Worm (Caenorhabditis elegans): Measurements from ENCODE around the gene cyp-13A10.

DNA sequence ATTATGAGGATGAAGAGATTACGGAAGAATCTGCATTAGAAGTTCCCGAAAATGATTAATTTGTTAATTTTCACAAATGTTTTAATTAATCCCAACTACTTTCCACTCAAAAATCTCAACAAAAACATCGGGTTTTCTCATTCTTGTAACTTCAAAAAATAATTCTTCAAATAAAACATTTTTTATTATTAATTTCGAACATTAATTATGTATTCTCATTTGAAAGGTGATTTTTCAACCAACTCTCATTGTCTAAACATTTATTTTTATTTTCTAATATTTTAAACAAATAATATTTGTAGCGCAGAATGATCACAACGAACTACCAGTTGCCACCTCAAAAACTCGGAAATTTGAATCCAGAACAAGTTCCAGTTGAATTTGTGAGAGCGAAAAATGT is 8.6 kb upstream of the cyp-13A10 start, which contains the start of gene ZK1320.7:
- TF ChIP-seq pha-4 (GFP tag; IDR thresholded peaks at IDR 0.05) (no peak), pha-4 (tag; optimal IDR thresholded peaks at IDR 0.05) (no peak), lin-15B (tag; optimal IDR thresholded peaks at IDR 0.05) (no peak), ZK546.5 (tag; optimal IDR thresholded peaks at IDR 0.05) (no peak), lin-13 (GFP tag; optimal IDR thresholded peaks at IDR 0.05) (no peak), lin-38 (GFP tag; IDR thresholded peaks at IDR 0.05) (no peak), skn-1 (tag; optimal IDR thresholded peaks at IDR 0.05) (no peak), ctbp-1 (GFP tag; IDR thresholded peaks at IDR 0.05) (no peak), unc-130 (GFP tag; optimal IDR thresholded peaks at IDR 0.05) (no peak)
